Worm (Caenorhabditis elegans) whole organism, young adult: Measurements from ENCODE around the gene B0457.2.

ENCODE experiments used
- ama-1 ChIP-seq, 3 experiments: fragments of 150-350 bp in 1 of 3; sonication (generic microtip) in 2 of 3; optimal IDR thresholded peaks; 2 replicates each; lab custom pipeline; 2014 to 2018; ENCODE audit warnings: missing biosample characterization in 2 of 3, missing genetic modification characterization in 2 of 3, missing genetic modification reagents in 2 of 3
- athp-1 ChIP-seq: sonication (generic microtip); optimal IDR thresholded peaks from 2 replicates; lab custom pipeline; 2017; ENCODE audit warnings: mild to moderate bottlenecking, missing genetic modification characterization, missing compliant biosample characterization
- lir-1 ChIP-seq: fragments of 200-800 bp; sonication (Bioruptor generic); conservative IDR thresholded peaks from 2 replicates; pipeline ENCODE4 v1.3.6; 2022; ENCODE audit warnings: missing genetic modification reagents, missing genetic modification characterization, missing compliant biosample characterization
- lsl-1 ChIP-seq: fragments of 200-800 bp; sonication (Bioruptor generic); optimal IDR thresholded peaks from 2 replicates; lab custom pipeline; 2018; ENCODE audit warnings: mild to moderate bottlenecking, missing genetic modification characterization, moderate library complexity, missing compliant biosample characterization
- nhr-90 ChIP-seq: sonication (generic microtip); optimal IDR thresholded peaks from 2 replicates; lab custom pipeline; 2016; ENCODE audit warnings: missing genotype, mild to moderate bottlenecking, missing genetic modification characterization, missing compliant biosample characterization
- rcor-1 ChIP-seq: fragments of 200-800 bp; sonication (Bioruptor generic); IDR thresholded peaks from 2 replicates; pipeline ENCODE4 v1.3.6; 2022; ENCODE audit warnings: missing genetic modification reagents, missing genetic modification characterization, missing compliant biosample characterization
- snpc-3.4 ChIP-seq: sonication (generic microtip); optimal IDR thresholded peaks from 2 replicates; lab custom pipeline; 2017; ENCODE audit warnings: missing genetic modification characterization, mild to moderate bottlenecking, missing compliant biosample characterization, antibody characterized with exemption, moderate library complexity, missing genotype, missing genetic modification reagents
- ztf-28 ChIP-seq: fragments of 200-800 bp; sonication (Bioruptor generic); IDR thresholded peaks from 2 replicates; pipeline ENCODE4 v1.3.6; 2022; ENCODE audit warnings: missing genetic modification reagents, missing genetic modification characterization, missing compliant biosample characterization

DNA sequence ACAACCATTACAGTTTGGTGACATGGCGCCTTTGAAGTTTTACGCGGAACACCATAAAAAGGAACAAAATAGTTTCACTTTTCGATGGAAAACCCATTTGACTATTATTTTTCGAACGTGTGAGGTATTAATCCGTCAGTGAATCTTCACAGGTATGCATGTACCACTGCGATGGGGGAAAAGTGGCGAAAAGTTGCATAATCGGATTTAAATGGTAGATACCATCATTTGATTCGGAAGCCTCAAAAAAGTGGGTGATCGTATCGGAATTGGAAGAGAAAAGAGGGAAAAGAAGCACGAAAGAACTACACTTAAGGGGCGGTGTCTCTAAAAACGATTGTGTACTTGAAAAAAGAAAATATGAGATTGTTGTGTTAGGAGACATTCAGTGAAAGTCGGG, 27.4 kb upstream of the B0457.2 start:
- TF ChIP-seq nhr-90 (tag; lab: Kevin White, UChicago) (no peak), lsl-1 (GFP tag; lab: Kevin White, UChicago) (no peak), ama-1 (optimal IDR thresholded peaks at IDR 0.05; lab: Kevin White, UChicago) (no peak), ama-1 (GFP tag; optimal IDR thresholded peaks at IDR 0.05; lab: Kevin White, UChicago) (no peak), lir-1 (GFP tag; lab: Robert Waterston, UW) (no peak), rcor-1 (GFP tag; lab: Robert Waterston, UW) (no peak), athp-1 (tag; lab: Kevin White, UChicago) (no peak), ztf-28 (GFP tag; lab: Robert Waterston, UW) (no peak), snpc-3.4 (no peak)
